Worm (Caenorhabditis elegans) whole organism, young adult: Measurements from ENCODE around the gene acr-12.
A peak's percentile ranks its signal among the peaks of the same experiment; 100 is the strongest.

Experiments
- F22D6.2 ChIP-seq: sonication (generic microtip); optimal IDR thresholded peaks from 2 replicates; lab custom pipeline; 2016; ENCODE audit warnings: mild to moderate bottlenecking, missing genetic modification characterization, missing compliant biosample characterization
- lin-54 ChIP-seq: fragments of 200-800 bp; sonication (Bioruptor generic); optimal IDR thresholded peaks from 2 replicates; lab custom pipeline; 2018; ENCODE audit warnings: mild to moderate bottlenecking, missing genetic modification characterization, missing compliant biosample characterization
- snpc-3.4 ChIP-seq: sonication (generic microtip); optimal IDR thresholded peaks from 2 replicates; lab custom pipeline; 2017; ENCODE audit warnings: missing genetic modification characterization, mild to moderate bottlenecking, missing compliant biosample characterization, antibody characterized with exemption, moderate library complexity, missing genotype, missing genetic modification reagents
- zfh-2 ChIP-seq: fragments of 200-800 bp; sonication (Bioruptor generic); conservative IDR thresholded peaks from 2 replicates; pipeline ENCODE4 v1.3.6; 2022; ENCODE audit warnings: missing genetic modification reagents, missing genetic modification characterization, missing compliant biosample characterization
- zim-3 ChIP-seq: sonication (generic microtip); optimal IDR thresholded peaks from 2 replicates; lab custom pipeline; 2017; ENCODE audit warnings: mild to moderate bottlenecking, missing genetic modification characterization, moderate library complexity, missing compliant biosample characterization

Gene acr-12

DNA sequence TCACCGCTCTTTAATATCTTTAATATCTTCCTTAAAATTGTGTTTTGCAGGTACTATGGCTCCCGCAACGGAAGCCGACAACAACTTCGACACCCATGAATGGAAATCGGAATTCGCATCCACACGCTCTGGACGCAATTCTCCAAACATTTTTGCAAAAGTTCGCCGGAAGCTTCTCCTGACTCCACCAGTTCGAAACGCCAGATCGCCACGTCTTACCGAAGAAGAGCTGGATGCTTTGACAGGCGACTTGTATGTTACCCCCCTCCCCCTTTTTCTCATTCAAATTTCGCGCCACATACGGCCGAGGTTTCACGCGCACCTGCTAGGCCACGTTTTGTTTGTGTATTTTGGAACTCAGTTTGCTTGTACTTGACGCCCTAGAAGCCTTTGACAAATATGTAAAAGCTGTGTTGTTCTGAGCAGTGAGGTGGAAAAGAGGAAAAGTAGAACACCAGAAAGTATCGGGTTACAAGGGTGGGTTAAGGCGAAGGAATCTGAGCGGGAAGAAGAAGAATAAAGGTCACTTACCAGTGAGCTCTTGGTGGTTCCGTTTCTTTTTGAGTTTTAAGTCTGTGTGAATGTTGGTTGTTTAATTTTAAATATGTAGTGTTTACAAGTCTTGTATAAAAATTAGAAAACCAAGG is 52.2 kb downstream of the acr-12 start, which contains the start of gene unc-84:
Gene unc-84 (plus strand): TSS at position 51 of the 647 bp plus-strand sequence.
- peak; percentile 10 for TF ChIP-seq lin-54 (GFP tag; lab: Kevin White, UChicago)
- TF ChIP-seq zim-3 (tag; lab: Kevin White, UChicago), result no peak
- no peak for TF ChIP-seq F22D6.2
- no peak for TF ChIP-seq snpc-3.4 (tag; lab: Kevin White, UChicago)
- peak; percentile 58; the same call in 1 of the 2 replicates for TF ChIP-seq zfh-2
